Worm (Caenorhabditis elegans): ENCODE results near the gene T19D12.6.

DNA sequence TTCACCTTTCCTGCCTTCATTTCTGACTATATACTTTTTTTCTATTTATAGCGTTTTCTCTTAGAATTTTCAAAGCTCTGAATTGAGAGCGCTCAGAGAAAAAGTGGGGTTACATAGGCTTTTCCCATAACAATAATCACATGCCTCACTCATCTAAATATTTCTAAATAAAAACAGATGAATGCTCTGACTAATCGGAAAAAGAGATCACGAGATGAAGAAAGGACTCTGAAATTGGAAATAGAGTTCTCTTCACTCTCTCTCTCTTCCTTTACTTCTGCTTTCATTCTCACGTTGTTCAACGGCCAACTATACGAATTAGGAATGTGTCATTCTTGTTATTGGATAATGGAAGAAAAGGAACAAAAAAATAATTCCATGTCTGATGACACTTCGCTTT, 46.2 kb upstream of the T19D12.6 start:
- TF ChIP-seq unc-39 (tag; optimal IDR thresholded peaks at IDR 0.05), result no peak
- no peak for TF ChIP-seq ceh-43 (GFP tag; optimal IDR thresholded peaks at IDR 0.05)
- TF ChIP-seq cnd-1 (tag; optimal IDR thresholded peaks at IDR 0.05), result no peak
- no peak for TF ChIP-seq mep-1 (tag; optimal IDR thresholded peaks at IDR 0.05)
- no peak for TF ChIP-seq lin-13 (tag; optimal IDR thresholded peaks at IDR 0.05)
- no peak for TF ChIP-seq lin-32 (GFP tag; optimal IDR thresholded peaks at IDR 0.05)
- TF ChIP-seq pha-4 (tag; optimal IDR thresholded peaks at IDR 0.05), result no peak
- TF ChIP-seq mab-5 (tag; optimal IDR thresholded peaks at IDR 0.05), result no peak
- TF ChIP-seq blmp-1 (tag; optimal IDR thresholded peaks at IDR 0.05), result no peak
- no peak for TF ChIP-seq elt-1 (tag; optimal IDR thresholded peaks at IDR 0.05; ENCODE audit: borderline replicate concordance, insufficient read depth)
- TF ChIP-seq nhr-237 (tag; optimal IDR thresholded peaks at IDR 0.05), result no peak
- no peak for TF ChIP-seq nhr-2 (tag; optimal IDR thresholded peaks at IDR 0.05)
- no peak for TF ChIP-seq nhr-76 (tag; optimal IDR thresholded peaks at IDR 0.05)
- TF ChIP-seq snpc-4 (tag; optimal IDR thresholded peaks at IDR 0.05), result no peak

Measured in whole organism, mixed stage, embryonic.